Worm (Caenorhabditis elegans) whole organism, midembryonic: Measurements from ENCODE around the gene F11E6.6.

ENCODE experiments used
- T22C8.4 ChIP-seq: fragments of 200-800 bp; sonication (Bioruptor generic); IDR thresholded peaks from 2 replicates; pipeline ENCODE4 v1.3.6; 2022; ENCODE audit warnings: missing genetic modification characterization, missing compliant biosample characterization
- cog-1 ChIP-seq: sonication (generic microtip); optimal IDR thresholded peaks from 2 replicates; lab custom pipeline; 2016; ENCODE audit warnings: missing genetic modification characterization, missing compliant biosample characterization
- klf-2 ChIP-seq: fragments of 200-800 bp; sonication (Bioruptor generic); conservative IDR thresholded peaks from 2 replicates; pipeline ENCODE4 v1.3.6; 2022; ENCODE audit warnings: missing genetic modification reagents, missing genetic modification characterization, missing compliant biosample characterization
- med-1 ChIP-seq: sonication (generic microtip); optimal IDR thresholded peaks from 2 replicates; lab custom pipeline; 2017; ENCODE audit warnings: missing genetic modification characterization, mild to moderate bottlenecking, missing compliant biosample characterization, antibody characterized with exemption, missing genetic modification reagents; ENCODE audit not compliant: insufficient read depth
- ztf-23 ChIP-seq: fragments of 200-800 bp; sonication (Bioruptor generic); IDR thresholded peaks from 2 replicates; pipeline ENCODE4 v1.3.6; 2022; ENCODE audit warnings: missing genetic modification reagents, missing genetic modification characterization, missing compliant biosample characterization

- no peak for TF ChIP-seq cog-1
- no peak for TF ChIP-seq ztf-23 (GFP tag; lab: Robert Waterston, UW)
- TF ChIP-seq klf-2: no peak
- no peak for TF ChIP-seq T22C8.4 (GFP tag; lab: Robert Waterston, UW)
- no peak for TF ChIP-seq med-1
Measured at ce11 chrIV:17474047-17474446, 8.3 kb upstream of the F11E6.6 start.
